Worm (Caenorhabditis elegans) whole organism, midembryonic: ENCODE data around the gene mdt-19.
A peak's percentile ranks its signal among the peaks of the same experiment; 100 is the strongest.

Experiments
- T22C8.4 ChIP-seq: fragments of 200-800 bp; sonication (Bioruptor generic); IDR thresholded peaks from 2 replicates; pipeline ENCODE4 v1.3.6; 2022; ENCODE audit warnings: missing genetic modification characterization, missing compliant biosample characterization
- cog-1 ChIP-seq: sonication (generic microtip); optimal IDR thresholded peaks from 2 replicates; lab custom pipeline; 2016; ENCODE audit warnings: missing genetic modification characterization, missing compliant biosample characterization
- flt-1 ChIP-seq: fragments of 200-800 bp; sonication (Bioruptor generic); IDR thresholded peaks from 2 replicates; pipeline ENCODE4 v1.3.6; 2022; ENCODE audit warnings: missing genetic modification characterization, missing compliant biosample characterization
- klf-2 ChIP-seq: fragments of 200-800 bp; sonication (Bioruptor generic); conservative IDR thresholded peaks from 2 replicates; pipeline ENCODE4 v1.3.6; 2022; ENCODE audit warnings: missing genetic modification reagents, missing genetic modification characterization, missing compliant biosample characterization
- med-1 ChIP-seq: sonication (generic microtip); optimal IDR thresholded peaks from 2 replicates; lab custom pipeline; 2017; ENCODE audit warnings: missing genetic modification characterization, mild to moderate bottlenecking, missing compliant biosample characterization, antibody characterized with exemption, missing genetic modification reagents; ENCODE audit not compliant: insufficient read depth
- ref-1 ChIP-seq: fragments of 200-800 bp; sonication (Bioruptor generic); conservative IDR thresholded peaks from 2 replicates; pipeline ENCODE4 v1.3.6; 2022; ENCODE audit warnings: missing genetic modification reagents, missing genetic modification characterization, missing compliant biosample characterization
- tab-1 ChIP-seq: fragments of 200-800 bp; sonication (Bioruptor generic); IDR thresholded peaks from 2 replicates; pipeline ENCODE4 v1.3.6; 2022; ENCODE audit warnings: missing genetic modification characterization, missing compliant biosample characterization
- ztf-23 ChIP-seq: fragments of 200-800 bp; sonication (Bioruptor generic); IDR thresholded peaks from 2 replicates; pipeline ENCODE4 v1.3.6; 2022; ENCODE audit warnings: missing genetic modification reagents, missing genetic modification characterization, missing compliant biosample characterization
- ztf-29 ChIP-seq: fragments of 200-800 bp; sonication (Bioruptor generic); IDR thresholded peaks from 2 replicates; pipeline ENCODE4 v1.3.6; 2022; ENCODE audit warnings: missing genetic modification reagents, missing genetic modification characterization, missing compliant biosample characterization

The mdt-19 gene

ce11 chrIII:2636137-2636536 is 38.3 kb downstream of the mdt-19 start, which contains the start of gene zmp-2:
zmp-2 (plus strand) TSS chrIII:2636383.
- 0 out of 2 replicates have a peak, but pooled peaks have one; percentile 27 for TF ChIP-seq klf-2 (GFP tag; lab: Robert Waterston, UW)
- no peak for TF ChIP-seq cog-1 (tag; lab: Kevin White, UChicago)

- TF ChIP-seq ztf-23 (no peak), med-1 (GFP tag; lab: Kevin White, UChicago) (no peak), flt-1 (GFP tag; lab: Robert Waterston, UW) (no peak), ztf-29 (GFP tag; lab: Robert Waterston, UW) (no peak), T22C8.4 (no peak), ref-1 (GFP tag; lab: Robert Waterston, UW) (no peak), klf-2 (GFP tag; lab: Robert Waterston, UW) (no peak), cog-1 (tag; lab: Kevin White, UChicago) (no peak), tab-1 (GFP tag; lab: Robert Waterston, UW) (no peak)
These were observed 43.8 kb downstream of the mdt-19 start for ce11 chrIII:2641659-2642058.

DNA sequence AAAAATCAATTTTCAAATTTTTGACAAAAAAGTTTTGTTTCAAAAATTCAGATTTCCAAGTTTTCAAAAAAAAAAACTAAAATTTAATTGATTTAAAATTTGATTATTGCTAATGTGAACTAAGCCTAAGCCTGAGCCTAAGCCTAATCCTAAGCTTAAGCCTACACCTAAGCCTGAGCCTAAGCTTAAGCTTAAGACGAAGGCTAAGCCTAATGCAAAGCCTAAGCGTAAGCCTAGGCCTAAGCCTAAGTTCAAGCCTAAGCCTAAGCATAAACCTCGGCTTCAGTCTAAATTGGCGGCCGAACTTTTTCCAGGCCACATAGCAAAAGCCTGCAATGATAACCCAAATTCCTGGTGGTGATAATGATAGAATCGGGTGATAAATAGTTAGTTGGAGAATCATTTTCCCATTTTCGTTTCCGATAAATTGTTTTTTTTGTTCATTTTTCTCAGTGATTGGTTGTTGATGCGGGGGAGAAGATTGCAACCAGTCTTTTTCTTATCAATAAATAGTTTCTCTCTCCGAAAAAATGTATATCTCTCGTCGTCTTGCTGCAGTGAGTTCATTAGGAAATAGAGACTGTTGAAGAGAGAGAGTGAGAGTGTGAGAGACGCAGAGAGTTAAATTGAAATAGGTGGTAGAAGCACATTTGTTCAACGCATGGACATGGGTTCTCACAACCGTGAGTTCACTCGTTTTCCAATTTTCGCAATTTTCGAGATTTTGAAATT is 49.5 kb downstream of the mdt-19 start:
- TF ChIP-seq ztf-23 (no peak), ztf-29 (GFP tag; lab: Robert Waterston, UW) (peak; percentile 72; the same call in 1 of the 2 replicates)

DNA sequence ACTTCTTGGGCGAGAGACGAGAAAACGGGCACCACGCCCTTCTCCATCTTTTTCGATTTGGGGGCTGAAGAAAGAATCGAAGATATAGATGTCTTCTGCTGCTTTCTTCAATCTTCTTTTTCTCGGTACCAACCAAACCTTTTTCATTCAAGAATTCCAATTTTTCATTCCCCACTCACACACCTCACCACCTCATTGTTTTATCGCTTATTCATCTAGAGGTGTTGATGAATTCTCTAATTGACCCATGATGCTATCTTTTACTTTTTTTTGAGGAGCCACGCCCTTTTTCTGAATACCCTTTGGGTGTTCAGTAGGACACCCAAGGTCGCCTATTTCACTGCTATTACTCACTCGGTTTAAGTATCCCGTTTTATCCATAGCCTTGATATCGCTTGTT is 53.7 kb downstream of the mdt-19 start:
- TF ChIP-seq ztf-29 (GFP tag; lab: Robert Waterston, UW) (no peak), ztf-23 (no peak), T22C8.4 (no peak), klf-2 (GFP tag; lab: Robert Waterston, UW) (no peak), tab-1 (GFP tag; lab: Robert Waterston, UW) (no peak), ref-1 (GFP tag; lab: Robert Waterston, UW) (no peak), med-1 (GFP tag; lab: Kevin White, UChicago) (no peak), flt-1 (GFP tag; lab: Robert Waterston, UW) (no peak), cog-1 (tag; lab: Kevin White, UChicago) (no peak)
